Worm (Caenorhabditis elegans) whole organism, young adult: ENCODE data around the gene yap-1.
A peak's percentile ranks its signal among the peaks of the same experiment; 100 is the strongest.

ENCODE experiments used
- B0336.3 ChIP-seq: fragments of 200-800 bp; sonication (Bioruptor generic); IDR thresholded peaks from 2 replicates; pipeline ENCODE4 v1.3.6; 2022; ENCODE audit warnings: missing genetic modification characterization, missing compliant biosample characterization
- F10E7.11 ChIP-seq: sonication (generic microtip); optimal IDR thresholded peaks from 2 replicates; lab custom pipeline; 2017; ENCODE audit warnings: mild to moderate bottlenecking, missing genetic modification characterization, moderate library complexity, missing compliant biosample characterization
- F22D6.2 ChIP-seq: sonication (generic microtip); optimal IDR thresholded peaks from 2 replicates; lab custom pipeline; 2016; ENCODE audit warnings: mild to moderate bottlenecking, missing genetic modification characterization, missing compliant biosample characterization
- F23B12.7 ChIP-seq: sonication (generic microtip); optimal IDR thresholded peaks from 2 replicates; lab custom pipeline; 2017; ENCODE audit warnings: missing genetic modification characterization, mild to moderate bottlenecking, missing compliant biosample characterization, antibody characterized with exemption, moderate library complexity; ENCODE audit not compliant: insufficient read depth
- F37B4.10 ChIP-seq: fragments of 200-800 bp; sonication (Bioruptor generic); IDR thresholded peaks from 2 replicates; pipeline ENCODE4 v1.3.6; 2022; ENCODE audit warnings: missing genetic modification characterization, missing compliant biosample characterization
- Y53F4B.3 ChIP-seq: fragments of 200-800 bp; sonication (Bioruptor generic); IDR thresholded peaks from 2 replicates; pipeline ENCODE4 v1.3.6; 2022; ENCODE audit warnings: missing genetic modification reagents, missing genetic modification characterization, missing compliant biosample characterization
- ZK185.1 ChIP-seq: sonication (generic microtip); optimal IDR thresholded peaks from 2 replicates; lab custom pipeline; 2016; ENCODE audit warnings: mild to moderate bottlenecking, missing genetic modification characterization, missing compliant biosample characterization; ENCODE audit not compliant: poor library complexity, severe bottlenecking
- ama-1 ChIP-seq, 3 experiments: fragments of 150-350 bp in 1 of 3; sonication (generic microtip) in 2 of 3; optimal IDR thresholded peaks; 2 replicates each; lab custom pipeline; 2014 to 2018; ENCODE audit warnings: missing biosample characterization in 2 of 3, missing genetic modification characterization in 2 of 3, missing genetic modification reagents in 2 of 3
- athp-1 ChIP-seq: sonication (generic microtip); optimal IDR thresholded peaks from 2 replicates; lab custom pipeline; 2017; ENCODE audit warnings: mild to moderate bottlenecking, missing genetic modification characterization, missing compliant biosample characterization
- bed-1 ChIP-seq: fragments of 200-800 bp; sonication (Bioruptor generic); IDR thresholded peaks from 2 replicates; pipeline ENCODE4 v1.3.6; 2022; ENCODE audit warnings: missing genetic modification reagents, missing genetic modification characterization, missing compliant biosample characterization
- bed-2 ChIP-seq: fragments of 200-800 bp; sonication (Bioruptor generic); IDR thresholded peaks from 2 replicates; pipeline ENCODE4 v1.3.6; 2022; ENCODE audit warnings: missing genetic modification reagents, missing genetic modification characterization, missing compliant biosample characterization
- ccch-3 ChIP-seq: fragments of 200-800 bp; sonication (Bioruptor generic); optimal IDR thresholded peaks from 2 replicates; lab custom pipeline; 2018; ENCODE audit warnings: mild to moderate bottlenecking, missing genetic modification characterization, missing compliant biosample characterization
- cebp-1 ChIP-seq, 2 experiments: fragments of 200-800 bp in 1 of 2; sonication (Bioruptor generic) in 1 of 2; sonication (generic microtip) in 1 of 2; IDR thresholded peaks in 1 of 2; optimal IDR thresholded peaks in 1 of 2; 2 replicates each; pipeline versions ENCODE4 v1.3.6 to Lab custom; 2017 to 2022; ENCODE audit warnings: missing compliant biosample characterization in 2 of 2, missing genetic modification characterization in 2 of 2, mild to moderate bottlenecking in 1 of 2, missing genetic modification reagents in 1 of 2, moderate library complexity in 1 of 2
- cebp-2 ChIP-seq: fragments of 200-800 bp; sonication (Bioruptor generic); IDR thresholded peaks from 2 replicates; pipeline ENCODE4 v1.3.6; 2022; ENCODE audit warnings: missing genetic modification characterization, missing compliant biosample characterization
- ceh-100 ChIP-seq: fragments of 200-800 bp; sonication (Bioruptor generic); IDR thresholded peaks from 2 replicates; pipeline ENCODE4 v1.3.6; 2022; ENCODE audit warnings: missing genetic modification reagents, missing genetic modification characterization, missing compliant biosample characterization
- ceh-58 ChIP-seq: fragments of 200-800 bp; sonication (Bioruptor generic); IDR thresholded peaks from 2 replicates; pipeline ENCODE4 v1.3.6; 2022; ENCODE audit warnings: missing genetic modification characterization, missing compliant biosample characterization
- die-1 ChIP-seq: sonication (generic microtip); optimal IDR thresholded peaks from 2 replicates; lab custom pipeline; 2016; ENCODE audit warnings: missing genotype, mild to moderate bottlenecking, missing genetic modification characterization, missing compliant biosample characterization
- egl-44 ChIP-seq: fragments of 200-800 bp; sonication (Bioruptor generic); IDR thresholded peaks from 2 replicates; pipeline ENCODE4 v1.3.6; 2022; ENCODE audit warnings: missing genetic modification reagents, missing genetic modification characterization, missing compliant biosample characterization
- gei-17 ChIP-seq: fragments of 200-800 bp; sonication (Bioruptor generic); optimal IDR thresholded peaks from 2 replicates; lab custom pipeline; 2018; ENCODE audit warnings: mild to moderate bottlenecking, missing genetic modification characterization, missing compliant biosample characterization
- him-1 ChIP-seq: sonication (generic microtip); optimal IDR thresholded peaks from 2 replicates; lab custom pipeline; 2016; ENCODE audit warnings: missing genotype, missing genetic modification reagents, missing genetic modification characterization, missing compliant biosample characterization
- hlh-26 ChIP-seq: fragments of 200-800 bp; sonication (Bioruptor generic); conservative IDR thresholded peaks from 2 replicates; pipeline ENCODE4 v1.3.6; 2022; ENCODE audit warnings: missing genetic modification reagents, missing genetic modification characterization, missing compliant biosample characterization
- hmg-20 ChIP-seq: fragments of 200-800 bp; sonication (Bioruptor generic); IDR thresholded peaks from 2 replicates; pipeline ENCODE4 v1.3.6; 2022; ENCODE audit warnings: missing genetic modification reagents, missing genetic modification characterization, missing compliant biosample characterization
- hsf-1 ChIP-seq: fragments of 200-800 bp; sonication (Bioruptor generic); IDR thresholded peaks from 2 replicates; pipeline ENCODE4 v1.3.6; 2022; ENCODE audit warnings: missing genetic modification reagents, missing genetic modification characterization, missing compliant biosample characterization
- let-607 ChIP-seq, 2 experiments: fragments of 200-800 bp in 1 of 2; sonication (Bioruptor generic) in 1 of 2; sonication (generic microtip) in 1 of 2; optimal IDR thresholded peaks; 2 replicates each; lab custom pipeline; 2016 to 2018; ENCODE audit warnings: mild to moderate bottlenecking in 2 of 2, missing compliant biosample characterization in 2 of 2, missing genetic modification characterization in 2 of 2, moderate library complexity in 2 of 2, missing genotype in 1 of 2
- lin-35 ChIP-seq, 3 experiments: fragments of 150-350 bp in 2 of 3; sonication (generic microtip) in 1 of 3; optimal IDR thresholded peaks; 2 replicates each; lab custom pipeline; 2014 to 2018; ENCODE audit warnings: missing biosample characterization in 3 of 3, missing genetic modification characterization in 3 of 3, missing genetic modification reagents in 3 of 3
- lin-40 ChIP-seq: sonication (generic microtip); optimal IDR thresholded peaks from 2 replicates; lab custom pipeline; 2016; ENCODE audit warnings: missing genetic modification characterization, mild to moderate bottlenecking, missing compliant biosample characterization, missing genotype, missing genetic modification reagents
- lin-54 ChIP-seq: fragments of 200-800 bp; sonication (Bioruptor generic); optimal IDR thresholded peaks from 2 replicates; lab custom pipeline; 2018; ENCODE audit warnings: mild to moderate bottlenecking, missing genetic modification characterization, missing compliant biosample characterization
- lir-1 ChIP-seq: fragments of 200-800 bp; sonication (Bioruptor generic); conservative IDR thresholded peaks from 2 replicates; pipeline ENCODE4 v1.3.6; 2022; ENCODE audit warnings: missing genetic modification reagents, missing genetic modification characterization, missing compliant biosample characterization
- lsy-27 ChIP-seq: sonication (generic microtip); optimal IDR thresholded peaks from 2 replicates; lab custom pipeline; 2017; ENCODE audit warnings: missing genetic modification characterization, mild to moderate bottlenecking, missing compliant biosample characterization, antibody characterized with exemption, missing genotype, borderline replicate concordance; ENCODE audit not compliant: insufficient read depth
- madf-10 ChIP-seq: sonication (generic microtip); optimal IDR thresholded peaks from 2 replicates; lab custom pipeline; 2016; ENCODE audit warnings: mild to moderate bottlenecking, missing genetic modification characterization, missing compliant biosample characterization
- madf-8 ChIP-seq: fragments of 200-800 bp; sonication (Bioruptor generic); conservative IDR thresholded peaks from 2 replicates; pipeline ENCODE4 v1.3.6; 2022; ENCODE audit warnings: missing genetic modification reagents, missing genetic modification characterization, missing compliant biosample characterization
- mel-28 ChIP-seq: sonication (generic microtip); optimal IDR thresholded peaks from 2 replicates; lab custom pipeline; 2016; ENCODE audit warnings: borderline replicate concordance, mild to moderate bottlenecking, missing genetic modification characterization, missing compliant biosample characterization
- mes-4 ChIP-seq: sonication (generic microtip); optimal IDR thresholded peaks from 2 replicates; lab custom pipeline; 2016; ENCODE audit warnings: missing genotype, missing genetic modification characterization, missing compliant biosample characterization
- mxl-1 ChIP-seq: sonication (generic microtip); optimal IDR thresholded peaks from 2 replicates; lab custom pipeline; 2016; ENCODE audit warnings: missing genetic modification characterization, missing compliant biosample characterization
- nfya-1 ChIP-seq: sonication (generic microtip); optimal IDR thresholded peaks from 2 replicates; lab custom pipeline; 2017; ENCODE audit warnings: antibody characterized with exemption, missing compliant biosample characterization, missing genetic modification characterization, borderline replicate concordance; ENCODE audit not compliant: insufficient read depth
- nfyb-1 ChIP-seq: fragments of 200-800 bp; sonication (Bioruptor generic); IDR thresholded peaks from 2 replicates; pipeline ENCODE4 v1.3.6; 2022; ENCODE audit warnings: missing genetic modification reagents, missing genetic modification characterization, missing compliant biosample characterization
- pha-4 ChIP-seq: fragments of 150-350 bp; sonication (generic microtip); optimal IDR thresholded peaks from 2 replicates; lab custom pipeline; 2014; ENCODE audit warnings: missing biosample characterization, missing genetic modification reagents, missing genetic modification characterization
- rcor-1 ChIP-seq: fragments of 200-800 bp; sonication (Bioruptor generic); IDR thresholded peaks from 2 replicates; pipeline ENCODE4 v1.3.6; 2022; ENCODE audit warnings: missing genetic modification reagents, missing genetic modification characterization, missing compliant biosample characterization
- rec-8 ChIP-seq, 2 experiments: sonication (generic microtip); optimal IDR thresholded peaks; 2 replicates each; lab custom pipeline; 2016; ENCODE audit warnings: mild to moderate bottlenecking in 2 of 2, missing genetic modification characterization in 2 of 2, missing genetic modification reagents in 2 of 2, missing genotype in 2 of 2, missing biosample characterization in 1 of 2, missing compliant biosample characterization in 1 of 2, moderate library complexity in 1 of 2
- snpc-1.1 ChIP-seq: sonication (generic microtip); optimal IDR thresholded peaks from 2 replicates; lab custom pipeline; 2017; ENCODE audit warnings: missing genetic modification characterization, mild to moderate bottlenecking, missing compliant biosample characterization, antibody characterized with exemption, moderate library complexity, missing genotype, missing genetic modification reagents; ENCODE audit not compliant: insufficient read depth
- snpc-1.3 ChIP-seq: sonication (generic microtip); optimal IDR thresholded peaks from 2 replicates; lab custom pipeline; 2017; ENCODE audit warnings: missing genetic modification characterization, mild to moderate bottlenecking, missing compliant biosample characterization, antibody characterized with exemption, moderate library complexity, missing genotype, missing genetic modification reagents; ENCODE audit not compliant: insufficient read depth
- tbp1 ChIP-seq: fragments of 200-800 bp; sonication (Bioruptor generic); optimal IDR thresholded peaks from 2 replicates; lab custom pipeline; 2018; ENCODE audit warnings: mild to moderate bottlenecking, missing genetic modification characterization, missing compliant biosample characterization
- zfh-2 ChIP-seq: fragments of 200-800 bp; sonication (Bioruptor generic); conservative IDR thresholded peaks from 2 replicates; pipeline ENCODE4 v1.3.6; 2022; ENCODE audit warnings: missing genetic modification reagents, missing genetic modification characterization, missing compliant biosample characterization
- zim-3 ChIP-seq: sonication (generic microtip); optimal IDR thresholded peaks from 2 replicates; lab custom pipeline; 2017; ENCODE audit warnings: mild to moderate bottlenecking, missing genetic modification characterization, moderate library complexity, missing compliant biosample characterization
- ztf-26 ChIP-seq: sonication (generic microtip); optimal IDR thresholded peaks from 2 replicates; lab custom pipeline; 2017; ENCODE audit warnings: missing genetic modification characterization, missing compliant biosample characterization
- ztf-3 ChIP-seq: fragments of 200-800 bp; sonication (Bioruptor generic); optimal IDR thresholded peaks from 2 replicates; lab custom pipeline; 2018; ENCODE audit warnings: mild to moderate bottlenecking, missing genetic modification characterization, missing compliant biosample characterization

yap-1 gene

ce11 chrX:10666871-10667270 is 24.9 kb upstream of the yap-1 start (continued):
- TF ChIP-seq cebp-1 (GFP tag; IDR thresholded peaks at IDR 0.05; lab: Robert Waterston, UW) (no peak), cebp-1 (tag; optimal IDR thresholded peaks at IDR 0.05; lab: Kevin White, UChicago) (peak; percentile 34), F22D6.2 (tag; lab: Kevin White, UChicago) (no peak), lin-40 (tag; lab: Kevin White, UChicago) (no peak), madf-8 (GFP tag; lab: Robert Waterston, UW) (no peak), bed-1 (GFP tag; lab: Robert Waterston, UW) (no peak), madf-10 (tag; lab: Kevin White, UChicago) (no peak), hmg-20 (0 out of 2 replicates have a peak, but pooled peaks have one; percentile 29), rec-8 (tag; optimal IDR thresholded peaks at IDR 0.05; lab: Kevin White, UChicago) (peak in 1 of 2 experiments; percentile 73), rcor-1 (GFP tag; lab: Robert Waterston, UW) (peak; percentile 59), nfyb-1 (peak; percentile 71), mes-4 (tag; lab: Kevin White, UChicago) (no peak), pha-4 (tag; lab: Kevin White, UChicago) (no peak), athp-1 (tag; lab: Kevin White, UChicago) (no peak), lin-54 (GFP tag; lab: Kevin White, UChicago) (no peak), ccch-3 (GFP tag; lab: Kevin White, UChicago) (no peak), lsy-27 (tag; lab: Kevin White, UChicago) (no peak), ztf-3 (GFP tag; lab: Kevin White, UChicago) (no peak), let-607 (tag; optimal IDR thresholded peaks at IDR 0.05; lab: Kevin White, UChicago) (peak in 1 of 2 experiments; percentile 29), ceh-100 (GFP tag; lab: Robert Waterston, UW) (peak; percentile 36), B0336.3 (GFP tag; lab: Robert Waterston, UW) (no peak), bed-2 (GFP tag; lab: Robert Waterston, UW) (no peak), Y53F4B.3 (GFP tag; lab: Robert Waterston, UW) (no peak), lir-1 (GFP tag; lab: Robert Waterston, UW) (no peak), hsf-1 (GFP tag; lab: Robert Waterston, UW) (no peak), egl-44 (0 out of 2 replicates have a peak, but pooled peaks have one; percentile 44), hlh-26 (GFP tag; lab: Robert Waterston, UW) (no peak), snpc-1.1 (tag; lab: Kevin White, UChicago) (no peak), mel-28 (tag; lab: Kevin White, UChicago) (no peak), lin-35 (GFP tag; optimal IDR thresholded peaks at IDR 0.05; lab: Kevin White, UChicago) (no peak), ama-1 (optimal IDR thresholded peaks at IDR 0.05; lab: Kevin White, UChicago) (no peak), ama-1 (GFP tag; optimal IDR thresholded peaks at IDR 0.05; lab: Kevin White, UChicago) (no peak), zfh-2 (GFP tag; lab: Robert Waterston, UW) (no peak), die-1 (peak; percentile 50), gei-17 (GFP tag; lab: Kevin White, UChicago) (no peak), him-1 (tag; lab: Kevin White, UChicago) (no peak), ceh-58 (no peak), F23B12.7 (tag; lab: Kevin White, UChicago) (no peak), mxl-1 (tag; lab: Kevin White, UChicago) (no peak), zim-3 (peak; percentile 30), snpc-1.3 (tag; lab: Kevin White, UChicago) (peak; percentile 30), nfya-1 (tag; lab: Kevin White, UChicago) (no peak), ZK185.1 (tag; lab: Kevin White, UChicago) (no peak), F10E7.11 (no peak), F37B4.10 (no peak), ztf-26 (tag; lab: Kevin White, UChicago) (no peak), tbp1 (GFP tag; lab: Kevin White, UChicago) (peak; percentile 88), cebp-2 (no peak)
